Fruit fly (Drosophila melanogaster): Measurements from ENCODE around the gene CG43074.

CG43074 gene

dm6 chr3L:3461557-3462414, 22.7 kb downstream of the CG43074 start:
- TF ChIP-seq scrt (GFP tag; optimal IDR thresholded peaks at IDR 0.05) (peak; percentile 70), Med (GFP tag) (peak; percentile 37), CG10321 (GFP tag; IDR thresholded peaks at IDR 0.05) (peak; percentile 69), D19A (tag; optimal IDR thresholded peaks at IDR 0.05) (peak; percentile 5), vnd (GFP tag; IDR thresholded peaks at IDR 0.05; ENCODE audit: partially characterized antibody) (no peak), kah (GFP tag; optimal IDR thresholded peaks at IDR 0.05) (no peak)

- TF ChIP-seq E2f2 (GFP tag; IDR thresholded peaks at IDR 0.05) (peak; percentile 46), ara (GFP tag; IDR thresholded peaks at IDR 0.05) (no peak), CG8478 (optimal IDR thresholded peaks at IDR 0.05) (no peak), stwl (tag; optimal IDR thresholded peaks at IDR 0.05) (peak; percentile 37), MBD-R2 (GFP tag; IDR thresholded peaks at IDR 0.05) (peak; percentile 55), Dp (GFP tag; optimal IDR thresholded peaks at IDR 0.05) (peak; percentile 55), gfzf (GFP tag; optimal IDR thresholded peaks at IDR 0.05) (peak; percentile 69), pzg (GFP tag; optimal IDR thresholded peaks at IDR 0.05) (peak; percentile 30), CG6689 (GFP tag; IDR thresholded peaks at IDR 0.05) (0 out of 2 replicates have a peak, but pooled peaks have one; percentile 7)
Measured at dm6 chr3L:3461119-3461518, 23.3 kb downstream of the CG43074 start, which contains the start of the genes CG46463 and armi. Gene CG46463, plus strand, starts transcription at chr3L:3461315. Gene armi, plus strand, starts transcription at chr3L:3461317.

dm6 chr3L:3460402-3461027, 23.9 kb downstream of the CG43074 start, which contains the start of gene eIF5B:
Gene eIF5B, minus strand, starts transcription at chr3L:3460977.
- peak; percentile 85 for TF ChIP-seq CG15269 (tag; optimal IDR thresholded peaks at IDR 0.05)
- peak; percentile 3 for TF ChIP-seq wek (GFP tag; optimal IDR thresholded peaks at IDR 0.05)
- TF ChIP-seq sima (GFP tag; optimal IDR thresholded peaks at IDR 0.05), result no peak
- no peak for TF ChIP-seq cg (GFP tag; optimal IDR thresholded peaks at IDR 0.05)
- TF ChIP-seq sim (GFP tag; IDR thresholded peaks at IDR 0.05), result no peak
- TF ChIP-seq mld (GFP tag; IDR thresholded peaks at IDR 0.05; ENCODE audit: partially characterized antibody), result no peak
- TF ChIP-seq bsh (GFP tag; optimal IDR thresholded peaks at IDR 0.05), result peak; percentile 45 to 83
- TF ChIP-seq CG3281 (GFP tag; optimal IDR thresholded peaks at IDR 0.05), result peak; percentile 63
- no peak for TF ChIP-seq zf30C (GFP tag; optimal IDR thresholded peaks at IDR 0.05)
- peak; percentile 85 for TF ChIP-seq az2 (GFP tag; optimal IDR thresholded peaks at IDR 0.05)
- TF ChIP-seq CG14441 (GFP tag; IDR thresholded peaks at IDR 0.05), result peak; percentile 89
- peak; percentile 72; the same call in 1 of the 2 replicates for TF ChIP-seq HLH3B (GFP tag; IDR thresholded peaks at IDR 0.05)
- peak; percentile 70 for TF ChIP-seq CG34422 (GFP tag; IDR thresholded peaks at IDR 0.05)
- no peak for TF ChIP-seq CG14965 (GFP tag; optimal IDR thresholded peaks at IDR 0.05; ENCODE audit: borderline replicate concordance)
- TF ChIP-seq ttk (GFP tag; IDR thresholded peaks at IDR 0.05), result peak; percentile 81
- TF ChIP-seq disco-r (GFP tag; optimal IDR thresholded peaks at IDR 0.05), result peak; percentile 24
- peak in 1 of 3 experiments; percentile 82 for TF ChIP-seq lola (GFP tag; optimal IDR thresholded peaks at IDR 0.05)
- TF ChIP-seq B-H2 (GFP tag; optimal IDR thresholded peaks at IDR 0.05), result peak; percentile 69
- TF ChIP-seq slbo (GFP tag; IDR thresholded peaks at IDR 0.05), result peak; percentile 91
- TF ChIP-seq nau (GFP tag; optimal IDR thresholded peaks at IDR 0.05), result no peak
- TF ChIP-seq Meics (GFP tag; optimal IDR thresholded peaks at IDR 0.05), result peak; percentile 69
- peak; percentile 80 for TF ChIP-seq CG12391 (tag; optimal IDR thresholded peaks at IDR 0.05)
- TF ChIP-seq CG3407 (GFP tag; optimal IDR thresholded peaks at IDR 0.05), result peak; percentile 38
- TF ChIP-seq eve (GFP tag; optimal IDR thresholded peaks at IDR 0.05), result no peak
- TF ChIP-seq row (GFP tag; IDR thresholded peaks at IDR 0.05), result peak; percentile 97
- TF ChIP-seq CG2678 (tag; optimal IDR thresholded peaks at IDR 0.05), result peak; percentile 73
- peak; percentile 27 for TF ChIP-seq Atf3 (GFP tag; optimal IDR thresholded peaks at IDR 0.05)
- TF ChIP-seq chn (GFP tag; optimal IDR thresholded peaks at IDR 0.05), result peak; percentile 81
- TF ChIP-seq sna (GFP tag; IDR thresholded peaks at IDR 0.05; ENCODE audit: partially characterized antibody), result no peak
- no peak for TF ChIP-seq CG6791 (GFP tag; IDR thresholded peaks at IDR 0.05; ENCODE audit: partially characterized antibody)
